Worm (Caenorhabditis elegans): ENCODE measurements around the gene Y7A5A.1.

- TF ChIP-seq ceh-31 (tag; optimal IDR thresholded peaks at IDR 0.05) (no peak), nhr-11 (tag; optimal IDR thresholded peaks at IDR 0.05) (no peak), mec-3 (tag; optimal IDR thresholded peaks at IDR 0.05; ENCODE audit: borderline replicate concordance) (no peak), ceh-2 (tag; optimal IDR thresholded peaks at IDR 0.05) (no peak), ref-2 (tag; optimal IDR thresholded peaks at IDR 0.05) (no peak), K09A11.1 (tag; optimal IDR thresholded peaks at IDR 0.05; ENCODE audit: insufficient read depth) (no peak), pqm-1 (tag; optimal IDR thresholded peaks at IDR 0.05) (no peak), sox-4 (tag; optimal IDR thresholded peaks at IDR 0.05) (no peak), hlh-8 (tag; optimal IDR thresholded peaks at IDR 0.05) (no peak)
Measured at ce11 chrX:15771411-15771810, at the start of gene Y7A5A.1.
